Fruit fly (Drosophila melanogaster): ENCODE results near the gene Sgs4.
"Not testable (repeated sequence)": the region's sequence is repeated elsewhere in the genome, so short reads cannot be mapped to it uniquely, and the experiment has no call there.

Gene Sgs4

dm6 chrX:3249789-3250188 lies at the start of gene Sgs4:
Gene Sgs4 (plus strand): TSS chrX:3250089.
- no peak for TF ChIP-seq CG8478 (optimal IDR thresholded peaks at IDR 0.05)
- no peak for TF ChIP-seq EcR (GFP tag; optimal IDR thresholded peaks at IDR 0.05)
- TF ChIP-seq psq (optimal IDR thresholded peaks at IDR 0.05) = no peak
- no peak for TF ChIP-seq usp (GFP tag; optimal IDR thresholded peaks at IDR 0.05)
- TF ChIP-seq pan (optimal IDR thresholded peaks at IDR 0.05) = no peak
- no peak for TF ChIP-seq Dll (optimal IDR thresholded peaks at IDR 0.05)

dm6 chrX:3205887-3206794 lies 43.7 kb upstream of the Sgs4 start:
- TF ChIP-seq pan (optimal IDR thresholded peaks at IDR 0.05) = no peak
- TF ChIP-seq EcR (GFP tag; optimal IDR thresholded peaks at IDR 0.05) = no peak
- no peak for TF ChIP-seq CG8478 (optimal IDR thresholded peaks at IDR 0.05)
- TF ChIP-seq psq (optimal IDR thresholded peaks at IDR 0.05) = no peak
- TF ChIP-seq usp (GFP tag; optimal IDR thresholded peaks at IDR 0.05) = no peak
- no peak for TF ChIP-seq Dll (optimal IDR thresholded peaks at IDR 0.05)

dm6 chrX:3233683-3234082 lies 16.2 kb upstream of the Sgs4 start:
- TF ChIP-seq psq (optimal IDR thresholded peaks at IDR 0.05) (no peak), usp (GFP tag; optimal IDR thresholded peaks at IDR 0.05) (no peak), CG8478 (optimal IDR thresholded peaks at IDR 0.05) (no peak), Dll (optimal IDR thresholded peaks at IDR 0.05) (no peak), EcR (GFP tag; optimal IDR thresholded peaks at IDR 0.05) (no peak), pan (optimal IDR thresholded peaks at IDR 0.05) (no peak)

dm6 chrX:3236586-3236985 lies 13.3 kb upstream of the Sgs4 start, which contains the start of gene CG14265:
Gene CG14265 (minus strand): TSS chrX:3236686.
- TF ChIP-seq psq (optimal IDR thresholded peaks at IDR 0.05) (no peak), EcR (GFP tag; optimal IDR thresholded peaks at IDR 0.05) (no peak), pan (optimal IDR thresholded peaks at IDR 0.05) (no peak), Dll (optimal IDR thresholded peaks at IDR 0.05) (no peak), CG8478 (optimal IDR thresholded peaks at IDR 0.05) (no peak), usp (GFP tag; optimal IDR thresholded peaks at IDR 0.05) (no peak)

- TF ChIP-seq Dll, CG8478, pan (optimal IDR thresholded peaks at IDR 0.05): not testable (repeated sequence)
Observed at dm6 chrX:3240471-3240870, 9.4 kb upstream of the Sgs4 start, which contains the start of gene ng2. Gene ng2 (minus strand): TSS chrX:3240571.

- TF ChIP-seq psq (optimal IDR thresholded peaks at IDR 0.05) (no peak), EcR (GFP tag; optimal IDR thresholded peaks at IDR 0.05) (no peak), CG8478 (optimal IDR thresholded peaks at IDR 0.05) (no peak), usp (GFP tag; optimal IDR thresholded peaks at IDR 0.05) (no peak), pan (optimal IDR thresholded peaks at IDR 0.05) (no peak), Dll (optimal IDR thresholded peaks at IDR 0.05) (no peak)
Observed at dm6 chrX:3241984-3242462, 7.9 kb upstream of the Sgs4 start, which contains the start of the genes ng3 and ng1. Gene ng3 (minus strand): TSS chrX:3242084. Gene ng1 (plus strand): TSS chrX:3242412.

- no peak for TF ChIP-seq EcR (GFP tag; optimal IDR thresholded peaks at IDR 0.05)
- TF ChIP-seq CG8478 (optimal IDR thresholded peaks at IDR 0.05) = no peak
- TF ChIP-seq psq (optimal IDR thresholded peaks at IDR 0.05) = no peak
Observed at dm6 chrX:3244120-3244519, 5.8 kb upstream of the Sgs4 start, which contains the start of gene ng4. Gene ng4 (minus strand): TSS chrX:3244220.

dm6 chrX:3249189-3249588 lies 700 bp upstream of the Sgs4 start, which contains the start of gene Pig1:
Gene Pig1 (minus strand): TSS chrX:3249289.
- TF ChIP-seq psq (optimal IDR thresholded peaks at IDR 0.05) = no peak
- no peak for TF ChIP-seq pan (optimal IDR thresholded peaks at IDR 0.05)
- no peak for TF ChIP-seq usp (GFP tag; optimal IDR thresholded peaks at IDR 0.05)
- no peak for TF ChIP-seq EcR (GFP tag; optimal IDR thresholded peaks at IDR 0.05)
- no peak for TF ChIP-seq CG8478 (optimal IDR thresholded peaks at IDR 0.05)
- no peak for TF ChIP-seq Dll (optimal IDR thresholded peaks at IDR 0.05)

- TF ChIP-seq pan (optimal IDR thresholded peaks at IDR 0.05) (no peak), psq (optimal IDR thresholded peaks at IDR 0.05) (no peak), CG8478 (optimal IDR thresholded peaks at IDR 0.05) (no peak), Dll (optimal IDR thresholded peaks at IDR 0.05) (no peak), EcR (GFP tag; optimal IDR thresholded peaks at IDR 0.05) (no peak), usp (GFP tag; optimal IDR thresholded peaks at IDR 0.05) (no peak)
Observed at dm6 chrX:3255569-3256309, 5.8 kb downstream of the Sgs4 start.

dm6 chrX:3260536-3260935 lies 10.6 kb downstream of the Sgs4 start:
- TF ChIP-seq EcR (GFP tag; optimal IDR thresholded peaks at IDR 0.05) = no peak
- TF ChIP-seq pan (optimal IDR thresholded peaks at IDR 0.05) = no peak
- no peak for TF ChIP-seq Dll (optimal IDR thresholded peaks at IDR 0.05)
- TF ChIP-seq psq (optimal IDR thresholded peaks at IDR 0.05) = no peak
- TF ChIP-seq CG8478 (optimal IDR thresholded peaks at IDR 0.05) = no peak
- TF ChIP-seq usp (GFP tag; optimal IDR thresholded peaks at IDR 0.05) = no peak

- TF ChIP-seq pan (optimal IDR thresholded peaks at IDR 0.05) (no peak), EcR (GFP tag; optimal IDR thresholded peaks at IDR 0.05) (no peak), CG8478 (optimal IDR thresholded peaks at IDR 0.05) (no peak), psq (optimal IDR thresholded peaks at IDR 0.05) (no peak), usp (GFP tag; optimal IDR thresholded peaks at IDR 0.05) (no peak), Dll (optimal IDR thresholded peaks at IDR 0.05) (no peak)
Observed at dm6 chrX:3265828-3266227, 15.9 kb downstream of the Sgs4 start.
